Worm (Caenorhabditis elegans): Measurements from ENCODE around the gene nex-3.

- TF ChIP-seq ama-1 (optimal IDR thresholded peaks at IDR 0.05) (no peak), ama-1 (GFP tag; optimal IDR thresholded peaks at IDR 0.05) (peak in 1 of 2 experiments; percentile 78), madf-6 (GFP tag; IDR thresholded peaks at IDR 0.05) (peak; percentile 82), somi-1 (GFP tag; optimal IDR thresholded peaks at IDR 0.05) (no peak), unc-62 (GFP tag; optimal IDR thresholded peaks at IDR 0.05) (no peak), K11D2.4 (GFP tag; IDR thresholded peaks at IDR 0.05) (no peak)
Measured at ce11 chrIII:4476806-4477205, 34.9 kb downstream of the nex-3 start.
